1 fruit fly cellular context compared by ENCODE assay signal in genomic region chr3L:17619209-17619705, dm6.
TF ChIP-seq lines count a peak whose summit lies in the region.

TSS of gene Eip74EF (minus strand) at chr3L:17619325.

TF ChIP-seq in whole organism, embryonic, 481 proteins besides CTCF, POLR2A, EP300 and RAD21 (continued from another document and continues in another):
- TF ChIP-seq Lpt (GFP tag; optimal IDR thresholded peaks at IDR 0.05; lab: Kevin White, UChicago), result no peak
- TF ChIP-seq Deaf1 (tag; optimal IDR thresholded peaks at IDR 0.05; lab: Kevin White, UChicago), result no peak
- no peak for TF ChIP-seq CG9437 (GFP tag; optimal IDR thresholded peaks at IDR 0.05; lab: Kevin White, UChicago)
- TF ChIP-seq Six4 (GFP tag; optimal IDR thresholded peaks at IDR 0.05; lab: Kevin White, UChicago), result no peak
- no peak for TF ChIP-seq CG4820 (GFP tag; optimal IDR thresholded peaks at IDR 0.05; lab: Kevin White, UChicago)
- TF ChIP-seq CG17912 (GFP tag; optimal IDR thresholded peaks at IDR 0.05; lab: Kevin White, UChicago), result no peak
- TF ChIP-seq knrl (GFP tag; IDR thresholded peaks at IDR 0.05; lab: Robert Waterston, UW; ENCODE audit: partially characterized antibody), result no peak
- TF ChIP-seq NK7.1 (GFP tag; optimal IDR thresholded peaks at IDR 0.05; lab: Kevin White, UChicago), result no peak
- TF ChIP-seq Max (GFP tag; optimal IDR thresholded peaks at IDR 0.05; lab: Kevin White, UChicago), result no peak
- no peak for TF ChIP-seq btn (GFP tag; optimal IDR thresholded peaks at IDR 0.05; lab: Kevin White, UChicago)
- TF ChIP-seq Trl (optimal IDR thresholded peaks at IDR 0.05; lab: Kevin White, UChicago), result peak; percentile 80
- TF ChIP-seq Trl (GFP tag; optimal IDR thresholded peaks at IDR 0.05; lab: Kevin White, UChicago), result no peak
- no peak for TF ChIP-seq CG18476 (GFP tag; optimal IDR thresholded peaks at IDR 0.05; lab: Kevin White, UChicago)
- TF ChIP-seq Sry-δ (GFP tag; optimal IDR thresholded peaks at IDR 0.05; lab: Kevin White, UChicago), result no peak
- TF ChIP-seq fd3F (GFP tag; optimal IDR thresholded peaks at IDR 0.05; lab: Kevin White, UChicago), result no peak
- no peak for TF ChIP-seq Atf-2 (GFP tag; optimal IDR thresholded peaks at IDR 0.05; lab: Kevin White, UChicago)
- TF ChIP-seq tx (GFP tag; optimal IDR thresholded peaks at IDR 0.05; lab: Kevin White, UChicago), result no peak
- TF ChIP-seq CG2678 (tag; optimal IDR thresholded peaks at IDR 0.05; lab: Kevin White, UChicago), result no peak
- TF ChIP-seq CG13775 (GFP tag; optimal IDR thresholded peaks at IDR 0.05; lab: Kevin White, UChicago), result no peak
- no peak for TF ChIP-seq CG17328 (GFP tag; IDR thresholded peaks at IDR 0.05; lab: Robert Waterston, UW)
- TF ChIP-seq CG18262 (tag; optimal IDR thresholded peaks at IDR 0.05; lab: Kevin White, UChicago), result no peak
- peak; percentile 21 for TF ChIP-seq CG1603 (tag; optimal IDR thresholded peaks at IDR 0.05; lab: Kevin White, UChicago)
- no peak for TF ChIP-seq CG10959 (GFP tag; IDR thresholded peaks at IDR 0.05; lab: Robert Waterston, UW)
- no peak for TF ChIP-seq CG17802 (tag; optimal IDR thresholded peaks at IDR 0.05; lab: Kevin White, UChicago)
- no peak for TF ChIP-seq CG17361 (GFP tag; IDR thresholded peaks at IDR 0.05; lab: Robert Waterston, UW)
- TF ChIP-seq CG31441 (GFP tag; IDR thresholded peaks at IDR 0.05; lab: Robert Waterston, UW), result no peak
- no peak for TF ChIP-seq CG42726 (GFP tag; IDR thresholded peaks at IDR 0.05; lab: Robert Waterston, UW; ENCODE audit: partially characterized antibody)
- TF ChIP-seq vvl (GFP tag; IDR thresholded peaks at IDR 0.05; lab: Robert Waterston, UW), result peak; percentile 52
- no peak for TF ChIP-seq Scr (GFP tag; IDR thresholded peaks at IDR 0.05; lab: Robert Waterston, UW; ENCODE audit: partially characterized antibody)
- no peak for TF ChIP-seq D19A (tag; optimal IDR thresholded peaks at IDR 0.05; lab: Kevin White, UChicago)
- no peak for TF ChIP-seq pum (GFP tag; optimal IDR thresholded peaks at IDR 0.05; lab: Kevin White, UChicago)
- no peak for TF ChIP-seq fd64A (GFP tag; optimal IDR thresholded peaks at IDR 0.05; lab: Kevin White, UChicago)
- no peak for TF ChIP-seq hkb (optimal IDR thresholded peaks at IDR 0.05; lab: Kevin White, UChicago)
- peak; percentile 48; the same call in 1 of the 2 replicates for TF ChIP-seq hkb (GFP tag; IDR thresholded peaks at IDR 0.05; lab: Robert Waterston, UW)
- no peak for TF ChIP-seq pan (optimal IDR thresholded peaks at IDR 0.05; lab: Kevin White, UChicago)
- peak in 1 of 2 experiments; percentile 14 for TF ChIP-seq pan (GFP tag; optimal IDR thresholded peaks at IDR 0.05 in 1 of 2, IDR thresholded peaks at IDR 0.05 in 1 of 2)
- no peak for TF ChIP-seq sr (GFP tag; IDR thresholded peaks at IDR 0.05; lab: Robert Waterston, UW)
- TF ChIP-seq stc (GFP tag; IDR thresholded peaks at IDR 0.05; lab: Robert Waterston, UW), result no peak
- TF ChIP-seq CG12942 (GFP tag; optimal IDR thresholded peaks at IDR 0.05; lab: Kevin White, UChicago), result no peak
- TF ChIP-seq Mes4 (GFP tag; optimal IDR thresholded peaks at IDR 0.05; lab: Kevin White, UChicago), result no peak
- TF ChIP-seq CG8924 (tag; optimal IDR thresholded peaks at IDR 0.05; lab: Kevin White, UChicago), result no peak
- TF ChIP-seq h (optimal IDR thresholded peaks at IDR 0.05; lab: Kevin White, UChicago), result no peak
- TF ChIP-seq CG15696 (tag; optimal IDR thresholded peaks at IDR 0.05; lab: Kevin White, UChicago), result no peak
- no peak for TF ChIP-seq danr (GFP tag; IDR thresholded peaks at IDR 0.05; lab: Robert Waterston, UW)
- no peak for TF ChIP-seq MESR4 (GFP tag; optimal IDR thresholded peaks at IDR 0.05; lab: Kevin White, UChicago)
- no peak for TF ChIP-seq dan (GFP tag; IDR thresholded peaks at IDR 0.05; lab: Robert Waterston, UW)
- TF ChIP-seq Sox100B (GFP tag; optimal IDR thresholded peaks at IDR 0.05; lab: Kevin White, UChicago), result no peak
- no peak for TF ChIP-seq CG1647 (GFP tag; optimal IDR thresholded peaks at IDR 0.05; lab: Kevin White, UChicago)
- 0 out of 2 replicates have a peak, but pooled peaks have one; percentile 31 for TF ChIP-seq Adf1 (GFP tag; IDR thresholded peaks at IDR 0.05; lab: Robert Waterston, UW)
- TF ChIP-seq Fer2 (tag; optimal IDR thresholded peaks at IDR 0.05; lab: Kevin White, UChicago), result no peak
- TF ChIP-seq CG34224 (GFP tag; IDR thresholded peaks at IDR 0.05; lab: Robert Waterston, UW; ENCODE audit: partially characterized antibody), result no peak
- TF ChIP-seq kay (GFP tag; optimal IDR thresholded peaks at IDR 0.05; lab: Kevin White, UChicago), result no peak
- TF ChIP-seq Sox102F (GFP tag; optimal IDR thresholded peaks at IDR 0.05; lab: Kevin White, UChicago), result no peak
- TF ChIP-seq gt (GFP tag; IDR thresholded peaks at IDR 0.05; lab: Robert Waterston, UW), result no peak
- TF ChIP-seq HmgZ (tag; optimal IDR thresholded peaks at IDR 0.05; lab: Kevin White, UChicago), result no peak
- 0 out of 2 replicates have a peak, but pooled peaks have one; percentile 26 for TF ChIP-seq gsb (GFP tag; IDR thresholded peaks at IDR 0.05; lab: Robert Waterston, UW)
- TF ChIP-seq CG7786 (GFP tag; optimal IDR thresholded peaks at IDR 0.05; lab: Kevin White, UChicago), result no peak
- peak; percentile 21 for TF ChIP-seq unpg (GFP tag; optimal IDR thresholded peaks at IDR 0.05; lab: Kevin White, UChicago)
- TF ChIP-seq zf30C (GFP tag; optimal IDR thresholded peaks at IDR 0.05; lab: Kevin White, UChicago), result no peak
- TF ChIP-seq klu (GFP tag; IDR thresholded peaks at IDR 0.05; lab: Robert Waterston, UW), result no peak
- TF ChIP-seq CG7745 (tag; optimal IDR thresholded peaks at IDR 0.05; lab: Kevin White, UChicago), result no peak
- TF ChIP-seq CG6654 (GFP tag; optimal IDR thresholded peaks at IDR 0.05; lab: Kevin White, UChicago), result no peak
- no peak for TF ChIP-seq gfzf (GFP tag; optimal IDR thresholded peaks at IDR 0.05; lab: Kevin White, UChicago)
- TF ChIP-seq bigmax (GFP tag; optimal IDR thresholded peaks at IDR 0.05; lab: Kevin White, UChicago), result no peak
- TF ChIP-seq Xrp1 (GFP tag; IDR thresholded peaks at IDR 0.05; lab: Robert Waterston, UW), result peak; percentile 35; the same call in 1 of the 2 replicates
- no peak for TF ChIP-seq stwl (tag; optimal IDR thresholded peaks at IDR 0.05; lab: Kevin White, UChicago)
- TF ChIP-seq GATAe (GFP tag; conservative IDR thresholded peaks at IDR 0.05; lab: Robert Waterston, UW), result no peak
- no peak for TF ChIP-seq PHDP (tag; optimal IDR thresholded peaks at IDR 0.05; lab: Kevin White, UChicago)
- TF ChIP-seq CG10274 (GFP tag; optimal IDR thresholded peaks at IDR 0.05; lab: Kevin White, UChicago), result no peak
- TF ChIP-seq mam (GFP tag; optimal IDR thresholded peaks at IDR 0.05; lab: Kevin White, UChicago), result no peak
- no peak for TF ChIP-seq lilli (GFP tag; optimal IDR thresholded peaks at IDR 0.05; lab: Kevin White, UChicago)
- TF ChIP-seq CG15011 (GFP tag; optimal IDR thresholded peaks at IDR 0.05; lab: Kevin White, UChicago), result no peak
- TF ChIP-seq CG11723 (GFP tag; optimal IDR thresholded peaks at IDR 0.05; lab: Kevin White, UChicago), result no peak
- TF ChIP-seq zen (tag; optimal IDR thresholded peaks at IDR 0.05; lab: Kevin White, UChicago), result no peak
- TF ChIP-seq jigr1 (GFP tag; IDR thresholded peaks at IDR 0.05; lab: Robert Waterston, UW), result no peak
- TF ChIP-seq CG43689 (GFP tag; IDR thresholded peaks at IDR 0.05; lab: Robert Waterston, UW), result no peak
- TF ChIP-seq nerfin-1 (tag; optimal IDR thresholded peaks at IDR 0.05; lab: Kevin White, UChicago), result no peak
- TF ChIP-seq her (GFP tag; optimal IDR thresholded peaks at IDR 0.05; lab: Kevin White, UChicago), result no peak
- 0 out of 2 replicates have a peak, but pooled peaks have one; percentile 8 for TF ChIP-seq Awh (GFP tag; IDR thresholded peaks at IDR 0.05; lab: Robert Waterston, UW)
- no peak for TF ChIP-seq scrt (GFP tag; optimal IDR thresholded peaks at IDR 0.05; lab: Kevin White, UChicago)
- TF ChIP-seq chif (GFP tag; optimal IDR thresholded peaks at IDR 0.05; lab: Kevin White, UChicago), result no peak
- no peak for TF ChIP-seq YL-1 (GFP tag; optimal IDR thresholded peaks at IDR 0.05; lab: Kevin White, UChicago)
- no peak for TF ChIP-seq lov (optimal IDR thresholded peaks at IDR 0.05; lab: Kevin White, UChicago)
- no peak for TF ChIP-seq lov (GFP tag; IDR thresholded peaks at IDR 0.05; lab: Robert Waterston, UW)
- no peak for TF ChIP-seq CG3065 (GFP tag; optimal IDR thresholded peaks at IDR 0.05; lab: Kevin White, UChicago)
- TF ChIP-seq CG17186 (GFP tag; optimal IDR thresholded peaks at IDR 0.05; lab: Kevin White, UChicago), result no peak
- TF ChIP-seq CG30020 (tag; optimal IDR thresholded peaks at IDR 0.05; lab: Kevin White, UChicago), result no peak
- TF ChIP-seq Oaz (GFP tag; IDR thresholded peaks at IDR 0.05; lab: Robert Waterston, UW), result no peak
- no peak for TF ChIP-seq jumu (GFP tag; optimal IDR thresholded peaks at IDR 0.05; lab: Kevin White, UChicago)
- no peak for TF ChIP-seq cad (GFP tag; optimal IDR thresholded peaks at IDR 0.05; lab: Kevin White, UChicago)
- peak; percentile 63 for TF ChIP-seq Med (GFP tag; lab: Kevin White, UChicago)
- TF ChIP-seq Eip74EF (GFP tag; optimal IDR thresholded peaks at IDR 0.05; lab: Kevin White, UChicago), result peak in 1 of 2 experiments; percentile 55
- TF ChIP-seq pros (GFP tag; optimal IDR thresholded peaks at IDR 0.05; lab: Kevin White, UChicago), result no peak
- no peak for TF ChIP-seq pfk (GFP tag; optimal IDR thresholded peaks at IDR 0.05; lab: Kevin White, UChicago)
- no peak; the same call in 2 of the 3 replicates for TF ChIP-seq ken (GFP tag; IDR thresholded peaks at IDR 0.05; lab: Robert Waterston, UW)
- peak; percentile 1 for TF ChIP-seq ind (GFP tag; optimal IDR thresholded peaks at IDR 0.05; lab: Kevin White, UChicago)
- TF ChIP-seq lola (GFP tag; optimal IDR thresholded peaks at IDR 0.05; lab: Kevin White, UChicago), result no peak
- no peak for TF ChIP-seq CG6765 (GFP tag; optimal IDR thresholded peaks at IDR 0.05; lab: Kevin White, UChicago)
- TF ChIP-seq CG8281 (tag; optimal IDR thresholded peaks at IDR 0.05; lab: Kevin White, UChicago), result no peak
- TF ChIP-seq br (optimal IDR thresholded peaks at IDR 0.05; lab: Kevin White, UChicago), result no peak
- no peak for TF ChIP-seq CG1602 (GFP tag; optimal IDR thresholded peaks at IDR 0.05; lab: Kevin White, UChicago)
- TF ChIP-seq zfh1 (GFP tag; IDR thresholded peaks at IDR 0.05; lab: Robert Waterston, UW), result peak; percentile 43; the same call in 1 of the 3 replicates
- TF ChIP-seq CG3838 (GFP tag; optimal IDR thresholded peaks at IDR 0.05; lab: Kevin White, UChicago), result no peak
- TF ChIP-seq D19B (GFP tag; optimal IDR thresholded peaks at IDR 0.05; lab: Kevin White, UChicago), result no peak
- no peak for TF ChIP-seq ems (GFP tag; optimal IDR thresholded peaks at IDR 0.05; lab: Kevin White, UChicago)
- no peak for TF ChIP-seq CG11247 (GFP tag; IDR thresholded peaks at IDR 0.05; lab: Robert Waterston, UW)
- no peak for TF ChIP-seq CG12391 (tag; optimal IDR thresholded peaks at IDR 0.05; lab: Kevin White, UChicago)
- no peak for TF ChIP-seq CG17612 (GFP tag; IDR thresholded peaks at IDR 0.05; lab: Robert Waterston, UW)
- TF ChIP-seq Hr39 (optimal IDR thresholded peaks at IDR 0.05; lab: Kevin White, UChicago), result no peak
- no peak for TF ChIP-seq D (optimal IDR thresholded peaks at IDR 0.05; lab: Kevin White, UChicago)
- TF ChIP-seq D (GFP tag; optimal IDR thresholded peaks at IDR 0.05; lab: Kevin White, UChicago), result no peak
- no peak for TF ChIP-seq org-1 (GFP tag; optimal IDR thresholded peaks at IDR 0.05; lab: Kevin White, UChicago)
- TF ChIP-seq CG12659 (GFP tag; optimal IDR thresholded peaks at IDR 0.05; lab: Kevin White, UChicago), result no peak
- TF ChIP-seq Jarid2 (GFP tag; optimal IDR thresholded peaks at IDR 0.05; lab: Kevin White, UChicago), result peak; percentile 72
- no peak for TF ChIP-seq Abd-B (GFP tag; optimal IDR thresholded peaks at IDR 0.05; lab: Kevin White, UChicago)
- no peak for TF ChIP-seq p53 (GFP tag; optimal IDR thresholded peaks at IDR 0.05; lab: Kevin White, UChicago)
- TF ChIP-seq CG30403 (GFP tag; optimal IDR thresholded peaks at IDR 0.05; lab: Kevin White, UChicago), result no peak
- TF ChIP-seq Atf3 (GFP tag; optimal IDR thresholded peaks at IDR 0.05; lab: Kevin White, UChicago), result no peak
- no peak for TF ChIP-seq CG15601 (tag; optimal IDR thresholded peaks at IDR 0.05; lab: Kevin White, UChicago)
- TF ChIP-seq CG1024 (GFP tag; IDR thresholded peaks at IDR 0.05; lab: Robert Waterston, UW), result 0 out of 2 replicates have a peak, but pooled peaks have one; percentile 2
- TF ChIP-seq Ets65A (GFP tag; lab: Kevin White, UChicago), result no peak
- no peak for TF ChIP-seq fu2 (GFP tag; optimal IDR thresholded peaks at IDR 0.05; lab: Kevin White, UChicago)
- TF ChIP-seq Hr78 (GFP tag; optimal IDR thresholded peaks at IDR 0.05; lab: Kevin White, UChicago), result no peak
- no peak for TF ChIP-seq CG16779 (GFP tag; IDR thresholded peaks at IDR 0.05; lab: Robert Waterston, UW)
- no peak for TF ChIP-seq CG3726 (GFP tag; IDR thresholded peaks at IDR 0.05; lab: Robert Waterston, UW)
- TF ChIP-seq CG1832 (GFP tag; optimal IDR thresholded peaks at IDR 0.05; lab: Kevin White, UChicago), result no peak
- TF ChIP-seq CG8290 (GFP tag; optimal IDR thresholded peaks at IDR 0.05; lab: Kevin White, UChicago), result no peak
- no peak for TF ChIP-seq CG8290 (tag; optimal IDR thresholded peaks at IDR 0.05; lab: Kevin White, UChicago)
- no peak for TF ChIP-seq CG2199 (GFP tag; IDR thresholded peaks at IDR 0.05; lab: Robert Waterston, UW)
- no peak for TF ChIP-seq CG33557 (GFP tag; optimal IDR thresholded peaks at IDR 0.05; lab: Kevin White, UChicago)
- TF ChIP-seq tup (GFP tag; optimal IDR thresholded peaks at IDR 0.05; lab: Kevin White, UChicago), result no peak
- TF ChIP-seq az2 (GFP tag; optimal IDR thresholded peaks at IDR 0.05; lab: Kevin White, UChicago), result peak; percentile 18
- no peak for TF ChIP-seq CG15269 (tag; optimal IDR thresholded peaks at IDR 0.05; lab: Kevin White, UChicago)
- no peak for TF ChIP-seq CG13624 (GFP tag; optimal IDR thresholded peaks at IDR 0.05; lab: Kevin White, UChicago)
- TF ChIP-seq Nf-YB (GFP tag; optimal IDR thresholded peaks at IDR 0.05; lab: Kevin White, UChicago), result no peak
- no peak for TF ChIP-seq cwo (GFP tag; optimal IDR thresholded peaks at IDR 0.05; lab: Kevin White, UChicago)
- no peak for TF ChIP-seq sob (GFP tag; IDR thresholded peaks at IDR 0.05; lab: Robert Waterston, UW)
- TF ChIP-seq HLH4C (GFP tag; IDR thresholded peaks at IDR 0.05; lab: Robert Waterston, UW; ENCODE audit: partially characterized antibody), result no peak
- no peak for TF ChIP-seq CG16863 (GFP tag; optimal IDR thresholded peaks at IDR 0.05; lab: Kevin White, UChicago)
- no peak for TF ChIP-seq CG8359 (GFP tag; optimal IDR thresholded peaks at IDR 0.05; lab: Kevin White, UChicago; ENCODE audit: borderline replicate concordance)
